Fruit fly (Drosophila melanogaster) whole organism, embryonic: ENCODE data around the gene CG11374.

Experiments
- Atf-2 ChIP-seq: fragments of 200-800 bp; sonication (Bioruptor generic); optimal IDR thresholded peaks from 2 replicates; lab custom pipeline; 2016; ENCODE audit warnings: missing biosample characterization, missing genetic modification characterization
- B-H1 ChIP-seq: fragments of 200-800 bp; sonication (Bioruptor generic); IDR thresholded peaks from 3 replicates; pipeline ENCODE4 v1.3.6; 2022; ENCODE audit warnings: missing biosample characterization, missing genetic modification characterization
- CG1024 ChIP-seq: fragments of 200-800 bp; sonication (Bioruptor generic); IDR thresholded peaks from 2 replicates; pipeline ENCODE4 v1.3.6; 2022; ENCODE audit warnings: missing biosample characterization, missing genetic modification characterization
- CG11456 ChIP-seq: fragments of 200-800 bp; sonication (Bioruptor generic); IDR thresholded peaks from 3 replicates; pipeline ENCODE4 v1.3.6; 2022; ENCODE audit warnings: missing biosample characterization, missing genetic modification characterization
- CG12155 ChIP-seq: fragments of 200-800 bp; sonication (Bioruptor generic); optimal IDR thresholded peaks from 3 replicates; lab custom pipeline; 2016; ENCODE audit warnings: missing biosample characterization, missing genetic modification characterization
- CG13123 ChIP-seq: fragments of 200-800 bp; sonication (Bioruptor generic); optimal IDR thresholded peaks from 2 replicates; lab custom pipeline; 2016; ENCODE audit warnings: missing biosample characterization, missing genetic modification characterization
- CG13296 ChIP-seq: fragments of 200-800 bp; sonication (Bioruptor generic); optimal IDR thresholded peaks from 3 replicates; lab custom pipeline; 2018; ENCODE audit warnings: missing biosample characterization, mild to moderate bottlenecking, missing genetic modification characterization
- CG17829 ChIP-seq: fragments of 200-800 bp; optimal IDR thresholded peaks from 2 replicates; lab custom pipeline; 2019; ENCODE audit warnings: missing biosample characterization, mild to moderate bottlenecking, missing genetic modification characterization, moderate library complexity
- CG2889 ChIP-seq: fragments of 200-800 bp; sonication (Bioruptor generic); IDR thresholded peaks from 3 replicates; pipeline ENCODE4 v1.3.6; 2022; ENCODE audit warnings: missing biosample characterization, missing genetic modification characterization
- CG31388 ChIP-seq: fragments of 200-800 bp; sonication (Bioruptor generic); optimal IDR thresholded peaks from 2 replicates; lab custom pipeline; 2016; ENCODE audit warnings: missing biosample characterization, missing genetic modification characterization
- CG32532 ChIP-seq: fragments of 200-800 bp; sonication (Bioruptor generic); IDR thresholded peaks from 2 replicates; pipeline ENCODE4 v1.3.6; 2022; ENCODE audit warnings: missing biosample characterization, missing genetic modification characterization
- CG4360 ChIP-seq: fragments of 200-800 bp; sonication (Bioruptor generic); IDR thresholded peaks from 2 replicates; pipeline ENCODE4 v1.3.6; 2022; ENCODE audit warnings: missing biosample characterization, missing genetic modification characterization
- CG6813 ChIP-seq: fragments of 200-800 bp; sonication (Bioruptor generic); optimal IDR thresholded peaks from 2 replicates; lab custom pipeline; 2017; ENCODE audit warnings: missing biosample characterization, missing genetic modification characterization, mild to moderate bottlenecking, moderate library complexity, missing genetic modification reagents
- CG6854 ChIP-seq: fragments of 200-800 bp; sonication (Bioruptor generic); optimal IDR thresholded peaks from 3 replicates; lab custom pipeline; 2017; ENCODE audit warnings: missing biosample characterization, mild to moderate bottlenecking, missing genetic modification characterization
- CG7271 ChIP-seq: fragments of 200-800 bp; sonication (Bioruptor generic); optimal IDR thresholded peaks from 2 replicates; lab custom pipeline; 2018; ENCODE audit warnings: missing biosample characterization, mild to moderate bottlenecking, missing genetic modification characterization, moderate library complexity
- CG7745 ChIP-seq: fragments of 200-800 bp; sonication (Bioruptor generic); optimal IDR thresholded peaks from 2 replicates; lab custom pipeline; 2018; ENCODE audit warnings: missing biosample characterization, mild to moderate bottlenecking, missing genetic modification characterization, moderate library complexity
- CG7839 ChIP-seq: fragments of 200-800 bp; sonication (Bioruptor generic); optimal IDR thresholded peaks from 3 replicates; lab custom pipeline; 2018; ENCODE audit warnings: missing biosample characterization, mild to moderate bottlenecking, missing genetic modification characterization, moderate library complexity
- CG8765 ChIP-seq: fragments of 200-800 bp; sonication (Bioruptor generic); IDR thresholded peaks from 2 replicates; pipeline ENCODE4 v1.3.6; 2022; ENCODE audit warnings: missing biosample characterization, missing genetic modification characterization
- CG9876 ChIP-seq: fragments of 200-800 bp; sonication (Bioruptor generic); optimal IDR thresholded peaks from 2 replicates; lab custom pipeline; 2016; ENCODE audit warnings: missing biosample characterization, missing genetic modification characterization
- D19A ChIP-seq: fragments of 200-800 bp; optimal IDR thresholded peaks from 3 replicates; lab custom pipeline; 2019; ENCODE audit warnings: missing biosample characterization, mild to moderate bottlenecking, missing genetic modification characterization, moderate library complexity
- Dip2 ChIP-seq: fragments of 200-800 bp; sonication (Bioruptor generic); IDR thresholded peaks from 2 replicates; pipeline ENCODE4 v1.3.6; 2022; ENCODE audit warnings: missing biosample characterization, missing genetic modification characterization
- Doc3 ChIP-seq: fragments of 200-800 bp; sonication (Bioruptor generic); IDR thresholded peaks from 3 replicates; pipeline ENCODE4 v1.3.6; 2022; ENCODE audit warnings: missing biosample characterization, missing genetic modification characterization; ENCODE audit not compliant: partially characterized antibody
- Fer2 ChIP-seq: fragments of 200-800 bp; sonication (Bioruptor generic); optimal IDR thresholded peaks from 2 replicates; lab custom pipeline; 2018; ENCODE audit warnings: missing biosample characterization, mild to moderate bottlenecking, missing genetic modification characterization, moderate library complexity
- HHEX ChIP-seq: fragments of 200-800 bp; sonication (Bioruptor generic); optimal IDR thresholded peaks from 3 replicates; lab custom pipeline; 2017; ENCODE audit warnings: missing biosample characterization, mild to moderate bottlenecking, missing genetic modification characterization, missing genetic modification reagents
- HLHmδ ChIP-seq: fragments of 200-800 bp; sonication (Bioruptor generic); optimal IDR thresholded peaks from 2 replicates; lab custom pipeline; 2018; ENCODE audit warnings: missing biosample characterization, mild to moderate bottlenecking, missing genetic modification characterization, moderate library complexity
- Lpt ChIP-seq: fragments of >200 bp; optimal IDR thresholded peaks from 2 replicates; lab custom pipeline; 2018; ENCODE audit warnings: missing biosample characterization, missing genetic modification characterization
- Mad ChIP-seq: fragments of 200-800 bp; sonication (Bioruptor generic); optimal IDR thresholded peaks from 2 replicates; lab custom pipeline; 2016; ENCODE audit warnings: missing biosample characterization, missing genetic modification characterization
- NK7.1 ChIP-seq: fragments of 200-800 bp; sonication (Bioruptor generic); optimal IDR thresholded peaks from 3 replicates; lab custom pipeline; 2016; ENCODE audit warnings: missing biosample characterization, missing genetic modification characterization
- Ptx1 ChIP-seq: fragments of 200-800 bp; sonication (Bioruptor generic); IDR thresholded peaks from 2 replicates; pipeline ENCODE4 v1.3.6; 2022; ENCODE audit warnings: missing biosample characterization, missing genetic modification characterization
- Six4 ChIP-seq: fragments of 200-800 bp; sonication (Bioruptor generic); optimal IDR thresholded peaks from 2 replicates; lab custom pipeline; 2016; ENCODE audit warnings: missing biosample characterization, missing genetic modification characterization
- Ssrp ChIP-seq: fragments of 200-800 bp; sonication (Bioruptor generic); optimal IDR thresholded peaks from 2 replicates; lab custom pipeline; 2018; ENCODE audit warnings: missing biosample characterization, mild to moderate bottlenecking, missing genetic modification characterization, moderate library complexity
- TFAM ChIP-seq: fragments of 200-800 bp; sonication (Bioruptor generic); optimal IDR thresholded peaks from 2 replicates; lab custom pipeline; 2017; ENCODE audit warnings: missing biosample characterization, missing genetic modification characterization, inconsistent platforms
- ap ChIP-seq: fragments of 200-800 bp; sonication (Bioruptor generic); IDR thresholded peaks from 2 replicates; pipeline ENCODE4 v1.3.6; 2022; ENCODE audit warnings: missing biosample characterization, missing genetic modification characterization
- ash1 ChIP-seq: fragments of 200-800 bp; sonication (Bioruptor generic); optimal IDR thresholded peaks from 2 replicates; lab custom pipeline; 2018; ENCODE audit warnings: missing biosample characterization, mild to moderate bottlenecking, missing genetic modification characterization
- caup ChIP-seq: fragments of 200-800 bp; sonication (Bioruptor generic); optimal IDR thresholded peaks from 3 replicates; lab custom pipeline; 2017; ENCODE audit warnings: missing biosample characterization, mild to moderate bottlenecking, missing genetic modification characterization, moderate library complexity; ENCODE audit not compliant: severe bottlenecking
- cg ChIP-seq: fragments of 200-800 bp; sonication (Bioruptor generic); optimal IDR thresholded peaks from 3 replicates; lab custom pipeline; 2019; ENCODE audit warnings: missing biosample characterization, mild to moderate bottlenecking, missing genetic modification characterization, moderate library complexity
- cwo ChIP-seq: fragments of 200-800 bp; sonication (Bioruptor generic); optimal IDR thresholded peaks from 3 replicates; lab custom pipeline; 2017; ENCODE audit warnings: missing biosample characterization, missing genetic modification characterization, mild to moderate bottlenecking, moderate library complexity, missing genetic modification reagents
- dati ChIP-seq: fragments of 200-800 bp; sonication (Bioruptor generic); IDR thresholded peaks from 2 replicates; pipeline ENCODE4 v1.3.6; 2022; ENCODE audit warnings: missing biosample characterization, missing genetic modification characterization
- fu2 ChIP-seq: fragments of 200-800 bp; sonication (Bioruptor generic); optimal IDR thresholded peaks from 2 replicates; lab custom pipeline; 2016; ENCODE audit warnings: missing biosample characterization, missing genetic modification characterization
- gcm2 ChIP-seq: fragments of 200-800 bp; sonication (Bioruptor generic); optimal IDR thresholded peaks from 2 replicates; lab custom pipeline; 2016; ENCODE audit warnings: missing biosample characterization, missing genetic modification characterization
- h ChIP-seq: fragments of >200 bp; optimal IDR thresholded peaks from 2 replicates; lab custom pipeline; 2017
- inv ChIP-seq: fragments of 200-800 bp; sonication (Bioruptor generic); IDR thresholded peaks from 2 replicates; pipeline ENCODE4 v1.3.6; 2022; ENCODE audit warnings: missing biosample characterization, missing genetic modification characterization; ENCODE audit not compliant: partially characterized antibody
- lbe ChIP-seq: fragments of 200-800 bp; sonication (Bioruptor generic); optimal IDR thresholded peaks from 2 replicates; lab custom pipeline; 2016; ENCODE audit warnings: missing biosample characterization, mild to moderate bottlenecking, missing genetic modification characterization
- lilli ChIP-seq: fragments of 200-800 bp; sonication (Bioruptor generic); optimal IDR thresholded peaks from 3 replicates; lab custom pipeline; 2016; ENCODE audit warnings: missing biosample characterization, missing genetic modification characterization
- nerfin-1 ChIP-seq: fragments of 200-800 bp; sonication (Bioruptor generic); optimal IDR thresholded peaks from 3 replicates; lab custom pipeline; 2019; ENCODE audit warnings: missing biosample characterization, mild to moderate bottlenecking, missing genetic modification characterization, moderate library complexity
- pita ChIP-seq: fragments of 200-800 bp; sonication (Bioruptor generic); optimal IDR thresholded peaks from 2 replicates; lab custom pipeline; 2017; ENCODE audit warnings: missing biosample characterization, mild to moderate bottlenecking, missing genetic modification characterization
- seq ChIP-seq: fragments of 200-800 bp; sonication (Bioruptor generic); IDR thresholded peaks from 2 replicates; pipeline ENCODE4 v1.3.6; 2022; ENCODE audit warnings: missing biosample characterization, missing genetic modification characterization
- sim ChIP-seq: fragments of 200-800 bp; sonication (Bioruptor generic); IDR thresholded peaks from 2 replicates; pipeline ENCODE4 v1.3.6; 2022; ENCODE audit warnings: missing biosample characterization, missing genetic modification characterization
- tin ChIP-seq: fragments of 200-800 bp; sonication (Bioruptor generic); optimal IDR thresholded peaks from 3 replicates; lab custom pipeline; 2016; ENCODE audit warnings: missing biosample characterization, missing genetic modification characterization
- twi ChIP-seq: fragments of 200-800 bp; optimal IDR thresholded peaks from 2 replicates; lab custom pipeline; 2019; ENCODE audit warnings: missing biosample characterization, mild to moderate bottlenecking, missing genetic modification characterization, moderate library complexity
- vfl ChIP-seq: fragments of 200-800 bp; sonication (Bioruptor generic); optimal IDR thresholded peaks from 2 replicates; lab custom pipeline; 2016; ENCODE audit warnings: missing biosample characterization, missing genetic modification characterization
- zen ChIP-seq: fragments of 200-800 bp; sonication (Bioruptor generic); optimal IDR thresholded peaks from 3 replicates; lab custom pipeline; 2018; ENCODE audit warnings: missing biosample characterization, mild to moderate bottlenecking, missing genetic modification characterization, moderate library complexity

The CG11374 gene

dm6 chr2L:87255-87723, 11.1 kb downstream of the CG11374 start, which contains the start of gene net (continued):
- TF ChIP-seq tin (GFP tag; lab: Kevin White, UChicago) (peak; percentile 26), CG11456 (GFP tag; lab: Robert Waterston, UW) (no peak), nerfin-1 (tag; lab: Kevin White, UChicago) (peak; percentile 54), seq (GFP tag; lab: Robert Waterston, UW) (no peak), ap (GFP tag; lab: Robert Waterston, UW) (no peak), Fer2 (peak; percentile 74), CG7745 (tag; lab: Kevin White, UChicago) (no peak), pita (GFP tag; lab: Kevin White, UChicago) (no peak), CG1024 (no peak), gcm2 (no peak), NK7.1 (GFP tag; lab: Kevin White, UChicago) (no peak), Atf-2 (GFP tag; lab: Kevin White, UChicago) (no peak), CG4360 (GFP tag; lab: Robert Waterston, UW) (no peak), lilli (GFP tag; lab: Kevin White, UChicago) (peak; percentile 56), TFAM (no peak), Six4 (peak; percentile 44), CG7839 (tag; lab: Kevin White, UChicago) (peak; percentile 84), ash1 (GFP tag; lab: Kevin White, UChicago) (no peak), CG9876 (GFP tag; lab: Kevin White, UChicago) (no peak), lbe (peak; percentile 56), CG17829 (peak; percentile 72), cg (no peak), Dip2 (GFP tag; lab: Robert Waterston, UW) (no peak), CG12155 (peak; percentile 47), CG13296 (GFP tag; lab: Kevin White, UChicago) (peak; percentile 87), Mad (GFP tag; lab: Kevin White, UChicago) (no peak), Doc3 (GFP tag; lab: Robert Waterston, UW) (no peak), B-H1 (GFP tag; lab: Robert Waterston, UW) (no peak), CG13123 (GFP tag; lab: Kevin White, UChicago) (no peak), caup (GFP tag; lab: Kevin White, UChicago) (peak; percentile 69), zen (tag; lab: Kevin White, UChicago) (peak; percentile 49), D19A (tag; lab: Kevin White, UChicago) (peak; percentile 71), inv (GFP tag; lab: Robert Waterston, UW) (no peak), cwo (GFP tag; lab: Kevin White, UChicago) (peak; percentile 73), fu2 (GFP tag; lab: Kevin White, UChicago) (no peak), vfl (GFP tag; lab: Kevin White, UChicago) (no peak), dati (no peak), CG6854 (GFP tag; lab: Kevin White, UChicago) (peak; percentile 64), h (lab: Kevin White, UChicago) (no peak), CG7271 (tag; lab: Kevin White, UChicago) (no peak), CG31388 (GFP tag; lab: Kevin White, UChicago) (no peak), sim (GFP tag; lab: Robert Waterston, UW) (0 out of 2 replicates have a peak, but pooled peaks have one; percentile 5), Ssrp (tag; lab: Kevin White, UChicago) (peak; percentile 30), CG32532 (peak; percentile 67), HLHmδ (GFP tag; lab: Kevin White, UChicago) (peak; percentile 24), twi (peak; percentile 39), CG8765 (GFP tag; lab: Robert Waterston, UW) (no peak), Ptx1 (GFP tag; lab: Robert Waterston, UW) (peak; percentile 26; the same call in 1 of the 2 replicates), Lpt (GFP tag; lab: Kevin White, UChicago) (no peak), CG2889 (GFP tag; lab: Robert Waterston, UW) (no peak), CG6813 (GFP tag; lab: Kevin White, UChicago) (peak; percentile 31), HHEX (GFP tag; lab: Kevin White, UChicago) (peak; percentile 65)
